Worm (Caenorhabditis elegans) whole organism, mixed stage, embryonic: ENCODE results near the gene C33C12.11.
A peak's percentile ranks its signal among the peaks of the same experiment; 100 is the strongest.
"Not testable (repeated sequence)": the region's sequence is repeated elsewhere in the genome, so short reads cannot be mapped to it uniquely, and the experiment has no call there.

Experiments
- M03D4.4 ChIP-seq: sonication (generic microtip); optimal IDR thresholded peaks from 2 replicates; lab custom pipeline; 2017; ENCODE audit warnings: mild to moderate bottlenecking, missing genetic modification characterization, missing compliant biosample characterization
- bed-3 ChIP-seq: fragments of 200-800 bp; sonication (Bioruptor generic); optimal IDR thresholded peaks from 3 replicates; lab custom pipeline; 2018; ENCODE audit warnings: mild to moderate bottlenecking, missing genetic modification characterization, moderate library complexity, missing compliant biosample characterization
- ceh-39 ChIP-seq: fragments of 150-350 bp; optimal IDR thresholded peaks from 2 replicates; lab custom pipeline; 2014; ENCODE audit warnings: missing biosample characterization, missing genetic modification characterization
- ceh-43 ChIP-seq: fragments of 200-800 bp; sonication (Bioruptor generic); optimal IDR thresholded peaks from 2 replicates; lab custom pipeline; 2018; ENCODE audit warnings: mild to moderate bottlenecking, missing genetic modification characterization, moderate library complexity, missing compliant biosample characterization
- ceh-83 ChIP-seq: fragments of 200-800 bp; sonication (Bioruptor generic); optimal IDR thresholded peaks from 2 replicates; lab custom pipeline; 2018; ENCODE audit warnings: mild to moderate bottlenecking, missing genetic modification characterization, missing compliant biosample characterization
- ces-1 ChIP-seq: fragments of 150-350 bp; optimal IDR thresholded peaks from 2 replicates; lab custom pipeline; 2014; ENCODE audit warnings: missing biosample characterization, missing genetic modification reagents, missing genetic modification characterization
- drap-1 ChIP-seq: fragments of 200-800 bp; sonication (Bioruptor generic); optimal IDR thresholded peaks from 3 replicates; lab custom pipeline; 2018; ENCODE audit warnings: mild to moderate bottlenecking, missing genetic modification characterization, missing compliant biosample characterization
- elt-1 ChIP-seq: sonication (generic microtip); optimal IDR thresholded peaks from 2 replicates; lab custom pipeline; 2017; ENCODE audit warnings: missing genetic modification characterization, mild to moderate bottlenecking, missing compliant biosample characterization, antibody characterized with exemption, moderate library complexity, borderline replicate concordance; ENCODE audit not compliant: insufficient read depth
- elt-3 ChIP-seq: fragments of 150-350 bp; optimal IDR thresholded peaks from 2 replicates; lab custom pipeline; 2014; ENCODE audit warnings: missing biosample characterization, missing genetic modification characterization
- flh-1 ChIP-seq: fragments of 200-800 bp; sonication (Bioruptor generic); optimal IDR thresholded peaks from 2 replicates; lab custom pipeline; 2018; ENCODE audit warnings: mild to moderate bottlenecking, missing genetic modification characterization, moderate library complexity, missing compliant biosample characterization
- ham-2 ChIP-seq: fragments of 200-800 bp; sonication (Bioruptor generic); optimal IDR thresholded peaks from 2 replicates; lab custom pipeline; 2018; ENCODE audit warnings: mild to moderate bottlenecking, missing genetic modification characterization, missing compliant biosample characterization
- lin-13 ChIP-seq: fragments of 150-350 bp; optimal IDR thresholded peaks from 2 replicates; lab custom pipeline; 2014; ENCODE audit warnings: missing biosample characterization, missing genetic modification characterization
- lin-32 ChIP-seq: fragments of 200-800 bp; sonication (Bioruptor generic); optimal IDR thresholded peaks from 2 replicates; lab custom pipeline; 2018; ENCODE audit warnings: mild to moderate bottlenecking, missing genetic modification characterization, missing compliant biosample characterization
- lsy-2 ChIP-seq: fragments of 150-350 bp; optimal IDR thresholded peaks from 2 replicates; lab custom pipeline; 2014; ENCODE audit warnings: missing biosample characterization, missing genetic modification characterization
- mab-5 ChIP-seq: fragments of 150-350 bp; optimal IDR thresholded peaks from 2 replicates; lab custom pipeline; 2014; ENCODE audit warnings: missing biosample characterization, missing genetic modification characterization
- mep-1 ChIP-seq: fragments of 150-350 bp; optimal IDR thresholded peaks from 2 replicates; lab custom pipeline; 2017; ENCODE audit warnings: missing biosample characterization, missing genetic modification reagents, missing genetic modification characterization, inconsistent platforms
- mls-2 ChIP-seq: sonication (generic microtip); optimal IDR thresholded peaks from 2 replicates; lab custom pipeline; 2016; ENCODE audit warnings: mild to moderate bottlenecking, missing genetic modification characterization, moderate library complexity, missing compliant biosample characterization
- nhr-12 ChIP-seq: fragments of 150-350 bp; optimal IDR thresholded peaks from 2 replicates; lab custom pipeline; 2014; ENCODE audit warnings: missing biosample characterization, missing genetic modification characterization
- nhr-237 ChIP-seq: fragments of 150-350 bp; optimal IDR thresholded peaks from 2 replicates; lab custom pipeline; 2014; ENCODE audit warnings: missing biosample characterization, missing genetic modification characterization
- nhr-28 ChIP-seq: fragments of 150-350 bp; optimal IDR thresholded peaks from 2 replicates; lab custom pipeline; 2014; ENCODE audit warnings: missing biosample characterization, missing genetic modification characterization
- nhr-76 ChIP-seq: sonication (generic microtip); optimal IDR thresholded peaks from 2 replicates; lab custom pipeline; 2017; ENCODE audit warnings: missing biosample characterization, missing genetic modification characterization
- pha-4 ChIP-seq: fragments of 150-350 bp; optimal IDR thresholded peaks from 2 replicates; lab custom pipeline; 2018; ENCODE audit warnings: missing biosample characterization, missing genetic modification reagents, missing genetic modification characterization
- sem-2 ChIP-seq: fragments of 200-800 bp; sonication (Bioruptor generic); optimal IDR thresholded peaks from 2 replicates; lab custom pipeline; 2018; ENCODE audit warnings: mild to moderate bottlenecking, missing genetic modification characterization, missing compliant biosample characterization
- snpc-4 ChIP-seq: fragments of 150-350 bp; optimal IDR thresholded peaks from 2 replicates; lab custom pipeline; 2014; ENCODE audit warnings: missing biosample characterization, missing genetic modification characterization
- sptf-1 ChIP-seq: sonication (generic microtip); optimal IDR thresholded peaks from 2 replicates; lab custom pipeline; 2017; ENCODE audit warnings: mild to moderate bottlenecking, missing genetic modification characterization, moderate library complexity, missing compliant biosample characterization
- tbx-8 ChIP-seq: fragments of 200-800 bp; sonication (Bioruptor generic); optimal IDR thresholded peaks from 2 replicates; lab custom pipeline; 2018; ENCODE audit warnings: mild to moderate bottlenecking, missing genetic modification characterization, moderate library complexity, missing compliant biosample characterization
- unc-120 ChIP-seq: sonication (generic microtip); optimal IDR thresholded peaks from 2 replicates; lab custom pipeline; 2017; ENCODE audit warnings: missing genetic modification characterization, missing compliant biosample characterization; ENCODE audit not compliant: poor library complexity, severe bottlenecking
- unc-62 ChIP-seq: fragments of 150-350 bp; optimal IDR thresholded peaks from 2 replicates; lab custom pipeline; 2014; ENCODE audit warnings: missing biosample characterization, missing genetic modification reagents, missing genetic modification characterization
- zip-8 ChIP-seq: fragments of 150-350 bp; optimal IDR thresholded peaks from 2 replicates; lab custom pipeline; 2014; ENCODE audit warnings: missing biosample characterization, missing genetic modification characterization
- ztf-11 ChIP-seq: fragments of 150-350 bp; optimal IDR thresholded peaks from 2 replicates; lab custom pipeline; 2014; ENCODE audit warnings: missing biosample characterization, missing genetic modification characterization

C33C12.11 gene

DNA sequence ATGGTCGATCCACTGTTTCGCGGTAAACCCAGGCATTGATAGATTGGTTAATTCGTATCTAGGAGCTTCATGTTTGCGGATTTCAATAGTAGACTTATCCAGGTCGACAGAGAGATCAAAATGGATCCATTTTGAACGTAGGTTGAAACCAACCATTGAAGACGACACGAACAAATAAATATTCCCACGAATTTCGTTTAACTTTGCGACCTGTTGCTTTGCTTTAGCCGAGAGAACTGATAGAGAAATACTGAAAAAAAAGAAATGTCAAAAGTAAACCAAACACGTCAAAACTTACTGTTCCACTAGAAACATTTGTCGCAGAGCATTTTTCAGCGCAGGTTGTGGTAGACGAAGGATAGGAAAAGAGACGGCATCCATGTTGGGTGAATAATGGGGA, 4.7 kb upstream of the C33C12.11 start, which contains the start of gene fbxb-38:
fbxb-38 (minus strand) TSS at position 390 of the 400 bp plus-strand sequence.
- TF ChIP-seq bed-3 (GFP tag; lab: Kevin White, UChicago) = no peak
- TF ChIP-seq mep-1 = no peak
- TF ChIP-seq drap-1 (GFP tag; lab: Kevin White, UChicago) = no peak
- TF ChIP-seq tbx-8 (GFP tag; lab: Kevin White, UChicago) = no peak
- no peak for TF ChIP-seq sem-2 (GFP tag; lab: Kevin White, UChicago)
- TF ChIP-seq unc-62 = no peak
- TF ChIP-seq nhr-28 (tag; lab: Kevin White, UChicago) = no peak
- TF ChIP-seq lin-32 (GFP tag; lab: Kevin White, UChicago) = no peak
- no peak for TF ChIP-seq pha-4 (tag; lab: Kevin White, UChicago)
- TF ChIP-seq zip-8 (tag; lab: Kevin White, UChicago) = no peak
- TF ChIP-seq mab-5 (tag; lab: Kevin White, UChicago) = no peak
- no peak for TF ChIP-seq ceh-43
- TF ChIP-seq ztf-11 (tag; lab: Kevin White, UChicago) = no peak
- TF ChIP-seq nhr-76 (tag; lab: Kevin White, UChicago) = no peak
- no peak for TF ChIP-seq snpc-4
- no peak for TF ChIP-seq ceh-39
- no peak for TF ChIP-seq ham-2 (GFP tag; lab: Kevin White, UChicago)
- TF ChIP-seq mls-2 (tag; lab: Kevin White, UChicago) = no peak
- TF ChIP-seq ces-1 (GFP tag; lab: Kevin White, UChicago) = no peak

DNA sequence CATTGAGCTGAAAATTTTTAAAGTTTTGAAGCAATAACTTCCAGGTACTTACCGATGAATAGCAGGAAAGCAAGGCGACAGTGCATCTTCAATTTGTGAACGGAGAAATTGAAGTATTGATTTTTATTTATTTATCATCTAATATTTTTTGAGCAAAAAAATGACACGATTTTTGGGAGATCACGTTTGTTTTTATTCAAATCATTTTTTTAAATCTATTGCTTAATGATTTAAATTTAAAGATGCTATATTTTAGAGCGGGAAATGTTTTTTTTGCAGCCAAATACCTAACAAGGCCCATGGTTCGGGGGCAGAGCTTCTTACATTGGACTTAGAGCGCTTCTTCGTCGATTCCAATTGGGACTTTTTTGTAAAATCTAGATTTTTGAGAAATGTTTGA, 2.7 kb upstream of the C33C12.11 start, which contains the start of gene C33C12.4:
C33C12.4 (minus strand) TSS at position 101 of the 400 bp plus-strand sequence.
- TF ChIP-seq unc-120 (tag; lab: Kevin White, UChicago) (no peak), elt-3 (tag; lab: Kevin White, UChicago) (no peak), snpc-4 (no peak), mls-2 (tag; lab: Kevin White, UChicago) (no peak), lsy-2 (tag; lab: Kevin White, UChicago) (no peak), nhr-237 (tag; lab: Kevin White, UChicago) (no peak), mep-1 (no peak), ces-1 (GFP tag; lab: Kevin White, UChicago) (no peak), nhr-76 (tag; lab: Kevin White, UChicago) (no peak), mab-5 (tag; lab: Kevin White, UChicago) (no peak), nhr-28 (tag; lab: Kevin White, UChicago) (no peak), unc-62 (no peak)

DNA sequence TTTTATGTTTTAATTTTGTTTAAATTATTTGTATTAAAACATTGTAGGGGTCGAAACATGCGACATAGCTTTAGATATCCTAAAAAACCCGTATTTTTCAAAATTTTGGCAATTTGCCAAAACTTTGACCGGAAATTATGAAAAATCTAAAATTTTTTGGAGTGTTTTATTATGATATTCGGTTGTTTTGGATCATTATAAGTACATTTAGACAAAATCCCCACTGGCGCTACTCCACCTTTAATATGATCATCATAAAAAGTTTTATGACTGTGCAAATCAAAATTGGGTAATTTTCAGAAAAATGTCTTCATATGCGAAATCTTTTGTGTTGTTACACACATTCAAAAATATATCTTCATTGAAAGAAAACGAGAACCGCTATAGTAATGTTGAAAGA, 9.9 kb downstream of the C33C12.11 start, which contains the start of gene math-18:
math-18 (plus strand) TSS at position 301 of the 400 bp plus-strand sequence.
- not testable (repeated sequence) for TF ChIP-seq mls-2 (tag; lab: Kevin White, UChicago); flh-1 (GFP tag; lab: Kevin White, UChicago); ztf-11 (tag; lab: Kevin White, UChicago)

DNA sequence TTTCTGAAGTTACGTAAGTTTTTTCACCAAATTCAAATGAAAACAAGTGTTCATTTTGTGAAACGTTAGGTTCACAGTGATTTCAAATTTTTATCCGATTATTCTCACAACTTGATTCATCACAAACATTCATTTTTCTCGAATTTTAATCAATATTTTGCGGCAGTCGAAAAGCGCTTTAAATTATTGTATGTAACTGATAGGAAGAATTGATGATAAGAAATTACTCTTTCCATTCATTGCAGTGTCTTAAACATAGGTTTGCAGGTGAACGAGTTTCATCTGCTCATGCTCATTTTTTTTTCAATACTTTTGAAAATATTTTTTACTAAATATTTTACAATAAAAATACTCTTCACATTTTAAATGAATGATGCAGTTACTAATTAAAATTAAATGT, 11.2 kb downstream of the C33C12.11 start:
- TF ChIP-seq nhr-12 (no peak), bed-3 (GFP tag; lab: Kevin White, UChicago) (no peak), ceh-43 (no peak), unc-62 (no peak), mab-5 (tag; lab: Kevin White, UChicago) (no peak), ztf-11 (tag; lab: Kevin White, UChicago) (no peak), drap-1 (GFP tag; lab: Kevin White, UChicago) (no peak), elt-1 (no peak)

DNA sequence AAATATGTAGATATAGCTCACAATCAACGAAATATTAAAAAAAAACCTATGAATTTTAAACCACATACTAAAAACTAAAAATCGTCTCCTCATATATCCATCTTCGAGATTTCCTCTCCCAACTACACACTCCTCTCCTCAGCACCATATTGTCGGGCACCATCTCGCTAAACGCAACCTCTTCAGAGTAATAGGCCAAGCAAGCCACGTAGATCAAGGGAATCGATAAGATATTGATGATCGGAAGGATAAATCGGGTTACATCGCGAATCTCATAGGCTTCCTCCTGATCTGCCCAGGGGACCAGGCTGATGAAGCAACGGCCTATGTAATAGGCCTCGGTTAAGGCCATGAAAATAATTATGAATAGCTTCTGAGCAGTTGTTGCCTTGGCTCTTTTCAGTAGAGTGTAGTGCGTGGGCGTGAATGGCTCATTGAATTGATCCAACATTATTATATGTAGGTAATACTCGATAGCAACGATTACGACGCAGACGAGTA, 13.1 kb downstream of the C33C12.11 start, which contains the start of the genes C40A11.7 and C40A11.8:
C40A11.7 (minus strand) TSS at position 101 of the 501 bp plus-strand sequence.
C40A11.8 (minus strand) TSS at position 451 of the 501 bp plus-strand sequence.
- TF ChIP-seq elt-1 = peak; percentile 74
- TF ChIP-seq lin-13 (tag; lab: Kevin White, UChicago) = no peak
- no peak for TF ChIP-seq ham-2 (GFP tag; lab: Kevin White, UChicago)
- no peak for TF ChIP-seq ceh-83 (GFP tag; lab: Kevin White, UChicago)

DNA sequence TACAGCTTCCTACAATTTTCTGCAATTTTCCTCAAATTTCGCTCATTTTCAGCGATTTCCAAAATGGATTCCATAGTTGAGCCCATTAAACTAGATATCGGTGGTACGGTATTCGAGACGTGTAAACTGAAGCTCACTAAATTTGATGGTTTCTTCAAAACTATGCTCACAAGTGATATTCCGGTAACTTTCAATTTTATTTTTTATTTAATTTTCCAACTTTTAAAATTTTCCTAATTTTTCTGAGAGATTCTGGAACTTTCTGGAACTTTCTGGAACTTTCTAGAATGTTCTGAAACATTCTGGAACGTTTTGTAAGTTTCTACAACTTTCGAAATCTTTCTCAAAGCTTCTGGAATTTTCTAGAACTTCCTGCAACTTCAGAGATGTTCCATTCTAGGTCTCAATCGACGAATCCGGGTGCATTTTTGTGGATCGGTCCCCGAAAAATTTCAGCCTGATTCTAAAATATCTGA, 16.7 kb downstream of the C33C12.11 start, which contains the start of gene C40A11.2:
C40A11.2 (plus strand) TSS at position 51 of the 476 bp plus-strand sequence.
- TF ChIP-seq zip-8 (tag; lab: Kevin White, UChicago) = no peak
- TF ChIP-seq sptf-1 (tag; lab: Kevin White, UChicago) = no peak
- TF ChIP-seq mls-2 (tag; lab: Kevin White, UChicago) = no peak
- TF ChIP-seq elt-1 = no peak
- TF ChIP-seq lin-13 (tag; lab: Kevin White, UChicago) = no peak
- TF ChIP-seq nhr-12 = no peak
- no peak for TF ChIP-seq M03D4.4
- no peak for TF ChIP-seq ceh-43
- no peak for TF ChIP-seq pha-4 (tag; lab: Kevin White, UChicago)
